Fruit fly (Drosophila melanogaster): ENCODE results near the gene CG11151.

Gene CG11151

dm6 chrX:13783534-13783949 is 44.0 kb downstream of the CG11151 start, which contains the start of gene inaE (continued):
- TF ChIP-seq CrebB (tag; optimal IDR thresholded peaks at IDR 0.05) = no peak
- no peak for TF ChIP-seq CG4328 (GFP tag; optimal IDR thresholded peaks at IDR 0.05)
- no peak for TF ChIP-seq H15 (GFP tag; IDR thresholded peaks at IDR 0.05)
- TF ChIP-seq pho (GFP tag; optimal IDR thresholded peaks at IDR 0.05) = no peak
- no peak for TF ChIP-seq CG11247 (GFP tag; IDR thresholded peaks at IDR 0.05)
- TF ChIP-seq sens-2 (GFP tag; IDR thresholded peaks at IDR 0.05) = no peak; the same call in 1 of the 2 replicates
- TF ChIP-seq Six4 (GFP tag; optimal IDR thresholded peaks at IDR 0.05) = no peak
- TF ChIP-seq zen (tag; optimal IDR thresholded peaks at IDR 0.05) = no peak
- no peak for TF ChIP-seq CG17568 (GFP tag; optimal IDR thresholded peaks at IDR 0.05)
- TF ChIP-seq Mad (GFP tag; optimal IDR thresholded peaks at IDR 0.05) = no peak
- peak; percentile 53 for TF ChIP-seq ato (GFP tag; IDR thresholded peaks at IDR 0.05; ENCODE audit: partially characterized antibody)
- no peak for TF ChIP-seq CG11085 (GFP tag; IDR thresholded peaks at IDR 0.05)
- TF ChIP-seq CG9817 (tag; optimal IDR thresholded peaks at IDR 0.05) = no peak
- TF ChIP-seq HLH4C (GFP tag; IDR thresholded peaks at IDR 0.05; ENCODE audit: partially characterized antibody) = peak; percentile 72
- TF ChIP-seq CG17361 (GFP tag; IDR thresholded peaks at IDR 0.05) = no peak
- peak; percentile 63; the same call in 2 of the 3 replicates for TF ChIP-seq mld (GFP tag; IDR thresholded peaks at IDR 0.05; ENCODE audit: partially characterized antibody)
- TF ChIP-seq CG32767 (GFP tag; IDR thresholded peaks at IDR 0.05) = no peak
- no peak for TF ChIP-seq HHEX (GFP tag; optimal IDR thresholded peaks at IDR 0.05)
- TF ChIP-seq al (GFP tag; IDR thresholded peaks at IDR 0.05) = no peak
- no peak for TF ChIP-seq seq (GFP tag; IDR thresholded peaks at IDR 0.05)
- TF ChIP-seq caup (GFP tag; optimal IDR thresholded peaks at IDR 0.05; ENCODE audit: severe bottlenecking) = no peak
- no peak for TF ChIP-seq CG2120 (GFP tag; optimal IDR thresholded peaks at IDR 0.05)
- no peak for TF ChIP-seq sima (GFP tag; optimal IDR thresholded peaks at IDR 0.05)
- TF ChIP-seq sim (GFP tag; IDR thresholded peaks at IDR 0.05) = no peak
- no peak for TF ChIP-seq Dip2 (GFP tag; IDR thresholded peaks at IDR 0.05)
- TF ChIP-seq CG31441 (GFP tag; IDR thresholded peaks at IDR 0.05) = peak; percentile 11; the same call in 1 of the 2 replicates
- no peak for TF ChIP-seq CG3281 (GFP tag; optimal IDR thresholded peaks at IDR 0.05)
- no peak for TF ChIP-seq CG34422 (GFP tag; IDR thresholded peaks at IDR 0.05)
- TF ChIP-seq CoRest (tag; optimal IDR thresholded peaks at IDR 0.05) = peak; percentile 27
- TF ChIP-seq MTF-1 (GFP tag; optimal IDR thresholded peaks at IDR 0.05; ENCODE audit: borderline replicate concordance) = no peak
- no peak for TF ChIP-seq dmrt99B (tag; optimal IDR thresholded peaks at IDR 0.05)
- no peak for TF ChIP-seq CG12299 (tag; optimal IDR thresholded peaks at IDR 0.05)
- no peak for TF ChIP-seq toy (GFP tag; IDR thresholded peaks at IDR 0.05)
- TF ChIP-seq ham (GFP tag; IDR thresholded peaks at IDR 0.05) = no peak
- TF ChIP-seq CG4282 (GFP tag; optimal IDR thresholded peaks at IDR 0.05) = no peak
- no peak for TF ChIP-seq Aef1 (GFP tag; IDR thresholded peaks at IDR 0.05)
- TF ChIP-seq nmo (GFP tag; optimal IDR thresholded peaks at IDR 0.05) = no peak
- TF ChIP-seq lov (optimal IDR thresholded peaks at IDR 0.05) = no peak
- no peak for TF ChIP-seq lov (GFP tag; IDR thresholded peaks at IDR 0.05)
- 0 out of 2 replicates have a peak, but pooled peaks have one; percentile 14 for TF ChIP-seq CG32532 (GFP tag; IDR thresholded peaks at IDR 0.05)
- peak; percentile 18 for TF ChIP-seq CG9797 (GFP tag; optimal IDR thresholded peaks at IDR 0.05)
- peak; percentile 96 for TF ChIP-seq ssp (GFP tag; IDR thresholded peaks at IDR 0.05)
- no peak for TF ChIP-seq pita (GFP tag; optimal IDR thresholded peaks at IDR 0.05)
- TF ChIP-seq CG13775 (GFP tag; optimal IDR thresholded peaks at IDR 0.05) = no peak
- TF ChIP-seq CG3995 (GFP tag; optimal IDR thresholded peaks at IDR 0.05) = no peak
- no peak for TF ChIP-seq Ada2b (GFP tag; IDR thresholded peaks at IDR 0.05)
- peak; percentile 36 for TF ChIP-seq Fer1 (GFP tag; optimal IDR thresholded peaks at IDR 0.05)
- no peak for TF ChIP-seq CG10462 (GFP tag; optimal IDR thresholded peaks at IDR 0.05)
- TF ChIP-seq Nf-YC (tag; optimal IDR thresholded peaks at IDR 0.05) = peak; percentile 17
- TF ChIP-seq p53 (GFP tag; optimal IDR thresholded peaks at IDR 0.05) = no peak
- TF ChIP-seq sna (GFP tag; IDR thresholded peaks at IDR 0.05; ENCODE audit: partially characterized antibody) = no peak
- TF ChIP-seq CG10979 (tag; optimal IDR thresholded peaks at IDR 0.05) = no peak
